Worm (Caenorhabditis elegans) whole organism, L2 larva: ENCODE data around the gene cutc-1.
A peak's percentile ranks its signal among the peaks of the same experiment; 100 is the strongest.

ENCODE experiments used
- R02D3.7 ChIP-seq: fragments of 150-350 bp; optimal IDR thresholded peaks from 2 replicates; lab custom pipeline; 2014; ENCODE audit warnings: missing biosample characterization, missing genetic modification characterization
- elt-3 ChIP-seq: sonication (generic microtip); optimal IDR thresholded peaks from 2 replicates; lab custom pipeline; 2017; ENCODE audit warnings: missing biosample characterization, missing genetic modification characterization
- fos-1 ChIP-seq: fragments of 150-350 bp; optimal IDR thresholded peaks from 2 replicates; lab custom pipeline; 2014; ENCODE audit warnings: missing biosample characterization, missing genetic modification characterization
- nhr-237 ChIP-seq: fragments of 150-350 bp; optimal IDR thresholded peaks from 2 replicates; lab custom pipeline; 2014; ENCODE audit warnings: missing biosample characterization, missing genetic modification characterization
- zag-1 ChIP-seq: fragments of 150-350 bp; optimal IDR thresholded peaks from 2 replicates; lab custom pipeline; 2014; ENCODE audit warnings: missing biosample characterization, missing genetic modification characterization

- TF ChIP-seq fos-1 (tag; lab: Kevin White, UChicago) (peak; percentile 59), nhr-237 (tag; lab: Kevin White, UChicago) (no peak), R02D3.7 (tag; lab: Kevin White, UChicago) (no peak), elt-3 (no peak), zag-1 (tag; lab: Kevin White, UChicago) (no peak)
These were observed 21.7 kb upstream of the cutc-1 start for ce11 chrIII:8425076-8425475.
